Worm (Caenorhabditis elegans) whole organism, L4 larva: Measurements from ENCODE around the gene fbxa-137.
A peak's percentile ranks its signal among the peaks of the same experiment; 100 is the strongest.

Experiments used
- D1046.2 ChIP-seq: fragments of 200-800 bp; sonication (Bioruptor generic); IDR thresholded peaks from 2 replicates; pipeline ENCODE4 v1.3.6; 2022; ENCODE audit warnings: missing genetic modification characterization, missing compliant biosample characterization
- F10B5.3 ChIP-seq: sonication (generic microtip); optimal IDR thresholded peaks from 2 replicates; lab custom pipeline; 2016; ENCODE audit warnings: mild to moderate bottlenecking, missing genetic modification characterization, missing compliant biosample characterization
- F26F4.8 ChIP-seq: fragments of 200-800 bp; sonication (Bioruptor generic); conservative IDR thresholded peaks from 2 replicates; pipeline ENCODE4 v1.3.6; 2022; ENCODE audit warnings: missing genetic modification characterization, missing compliant biosample characterization
- F49E8.2 ChIP-seq: sonication (generic microtip); optimal IDR thresholded peaks from 2 replicates; lab custom pipeline; 2016; ENCODE audit warnings: missing compliant biosample characterization, mild to moderate bottlenecking, missing genetic modification characterization, borderline replicate concordance
- T26A8.4 ChIP-seq: fragments of 200-800 bp; sonication (Bioruptor generic); IDR thresholded peaks from 2 replicates; pipeline ENCODE4 v1.3.6; 2022; ENCODE audit warnings: missing genetic modification characterization, missing compliant biosample characterization
- ZK546.5 ChIP-seq, 2 experiments: sonication (generic microtip); optimal IDR thresholded peaks; 2 replicates each; lab custom pipeline; 2017; ENCODE audit warnings: missing biosample characterization in 2 of 2, missing genetic modification characterization in 2 of 2
- aha-1 ChIP-seq: fragments of 150-350 bp; peaks from one replicate; lab custom pipeline; 2014; ENCODE audit warnings: missing biosample characterization, missing genetic modification characterization
- arid-1 ChIP-seq: fragments of 200-800 bp; sonication (Bioruptor generic); conservative IDR thresholded peaks from 2 replicates; pipeline ENCODE4 v1.3.6; 2022; ENCODE audit warnings: missing genetic modification reagents, missing genetic modification characterization, missing compliant biosample characterization
- ceh-44 ChIP-seq: fragments of 200-800 bp; sonication (Bioruptor generic); IDR thresholded peaks from 2 replicates; pipeline ENCODE4 v1.3.6; 2022; ENCODE audit warnings: missing genetic modification reagents, missing genetic modification characterization, missing compliant biosample characterization
- cey-2 ChIP-seq: sonication (generic microtip); optimal IDR thresholded peaks from 3 replicates; lab custom pipeline; 2017; ENCODE audit warnings: missing genetic modification characterization, mild to moderate bottlenecking, missing compliant biosample characterization, antibody characterized with exemption, borderline replicate concordance; ENCODE audit not compliant: insufficient read depth
- daf-12 ChIP-seq: fragments of 150-350 bp; optimal IDR thresholded peaks from 2 replicates; lab custom pipeline; 2014; ENCODE audit warnings: missing biosample characterization, missing genetic modification reagents, missing genetic modification characterization
- daf-16 ChIP-seq, 3 experiments: sonication (generic microtip); optimal IDR thresholded peaks; 2 replicates each; lab custom pipeline; 2016 to 2017; ENCODE audit warnings: missing genetic modification characterization in 3 of 3, missing genetic modification reagents in 3 of 3, mild to moderate bottlenecking in 2 of 3, missing compliant biosample characterization in 2 of 3, missing biosample characterization in 1 of 3, moderate library complexity in 1 of 3
- daf-8 ChIP-seq: fragments of 200-800 bp; sonication (Bioruptor generic); IDR thresholded peaks from 2 replicates; pipeline ENCODE4 v1.3.6; 2022; ENCODE audit warnings: missing genetic modification characterization, missing compliant biosample characterization
- dmd-8 ChIP-seq: fragments of 200-800 bp; sonication (Bioruptor generic); IDR thresholded peaks from 2 replicates; pipeline ENCODE4 v1.3.6; 2022; ENCODE audit warnings: missing genetic modification characterization, missing compliant biosample characterization
- duxl-1 ChIP-seq: sonication (generic microtip); optimal IDR thresholded peaks from 2 replicates; lab custom pipeline; 2016; ENCODE audit warnings: mild to moderate bottlenecking, missing genetic modification characterization, moderate library complexity, missing compliant biosample characterization; ENCODE audit not compliant: poor library complexity
- dve-1 ChIP-seq: sonication (generic microtip); optimal IDR thresholded peaks from 2 replicates; lab custom pipeline; 2017; ENCODE audit warnings: antibody characterized with exemption, mild to moderate bottlenecking, missing genetic modification characterization, missing compliant biosample characterization; ENCODE audit not compliant: insufficient read depth
- egl-43 ChIP-seq: fragments of 200-800 bp; sonication (Bioruptor generic); IDR thresholded peaks from 2 replicates; pipeline ENCODE4 v1.3.6; 2022; ENCODE audit warnings: missing genetic modification reagents, missing genetic modification characterization, missing compliant biosample characterization
- fos-1 ChIP-seq: fragments of 150-350 bp; optimal IDR thresholded peaks from 2 replicates; lab custom pipeline; 2014; ENCODE audit warnings: missing biosample characterization, missing genetic modification characterization
- hif-1 ChIP-seq, 2 experiments: sonication (generic microtip); optimal IDR thresholded peaks; 2 replicates each; lab custom pipeline; 2016 to 2017; ENCODE audit warnings: missing compliant biosample characterization in 2 of 2, missing genetic modification characterization in 2 of 2, missing genetic modification reagents in 2 of 2, missing genotype in 2 of 2, mild to moderate bottlenecking in 1 of 2
- hlh-11 ChIP-seq: fragments of 200-800 bp; sonication (Bioruptor generic); optimal IDR thresholded peaks from 2 replicates; lab custom pipeline; 2018; ENCODE audit warnings: mild to moderate bottlenecking, missing genetic modification characterization, missing compliant biosample characterization
- hlh-30 ChIP-seq: sonication (generic microtip); optimal IDR thresholded peaks from 2 replicates; lab custom pipeline; 2017; ENCODE audit warnings: antibody characterized with exemption, mild to moderate bottlenecking, missing genetic modification characterization, missing compliant biosample characterization; ENCODE audit not compliant: insufficient read depth
- hmg-1.1 ChIP-seq: fragments of 200-800 bp; sonication (Bioruptor generic); IDR thresholded peaks from 2 replicates; pipeline ENCODE4 v1.3.6; 2022; ENCODE audit warnings: missing genetic modification reagents, missing genetic modification characterization, missing compliant biosample characterization
- lin-13 ChIP-seq: fragments of 150-350 bp; optimal IDR thresholded peaks from 2 replicates; lab custom pipeline; 2014; ENCODE audit warnings: missing biosample characterization, missing genetic modification reagents, missing genetic modification characterization
- lin-15B ChIP-seq: fragments of 150-350 bp; sonication (generic microtip); optimal IDR thresholded peaks from 3 replicates; lab custom pipeline; 2014; ENCODE audit warnings: missing biosample characterization, missing genetic modification characterization
- lin-38 ChIP-seq: fragments of 200-800 bp; sonication (Bioruptor generic); IDR thresholded peaks from 2 replicates; pipeline ENCODE4 v1.3.6; 2022; ENCODE audit warnings: missing genetic modification reagents, missing genetic modification characterization, missing compliant biosample characterization
- lin-39 ChIP-seq: fragments of 150-350 bp; optimal IDR thresholded peaks from 2 replicates; lab custom pipeline; 2014; ENCODE audit warnings: missing biosample characterization, missing genetic modification reagents, missing genetic modification characterization
- lsy-2 ChIP-seq, 2 experiments: fragments of 150-350 bp in 1 of 2; sonication (generic microtip) in 1 of 2; optimal IDR thresholded peaks; 2 replicates each; lab custom pipeline; 2014 to 2017; ENCODE audit warnings: missing biosample characterization in 2 of 2, missing genetic modification characterization in 2 of 2
- madf-5 ChIP-seq, 2 experiments: fragments of 200-800 bp; sonication (Bioruptor generic); IDR thresholded peaks; 2 replicates each; pipeline ENCODE4 v1.3.6; 2022; ENCODE audit warnings: missing compliant biosample characterization in 2 of 2, missing genetic modification characterization in 2 of 2
- mdl-1 ChIP-seq, 2 experiments: fragments of 150-350 bp in 1 of 2; sonication (generic microtip) in 1 of 2; optimal IDR thresholded peaks; 2 replicates each; lab custom pipeline; 2014 to 2017; ENCODE audit warnings: missing biosample characterization in 2 of 2, missing genetic modification characterization in 2 of 2
- mdt-29 ChIP-seq: fragments of 200-800 bp; sonication (Bioruptor generic); IDR thresholded peaks from 2 replicates; pipeline ENCODE4 v1.3.6; 2022; ENCODE audit warnings: missing genetic modification reagents, missing genetic modification characterization, missing compliant biosample characterization
- mep-1 ChIP-seq: fragments of 150-350 bp; sonication (generic microtip); optimal IDR thresholded peaks from 3 replicates; lab custom pipeline; 2014; ENCODE audit warnings: missing biosample characterization, missing genetic modification characterization
- mes-2 ChIP-seq: sonication (generic microtip); optimal IDR thresholded peaks from 2 replicates; lab custom pipeline; 2016; ENCODE audit warnings: missing genotype, mild to moderate bottlenecking, missing genetic modification characterization, missing compliant biosample characterization; ENCODE audit not compliant: poor library complexity, severe bottlenecking
- mxl-2 ChIP-seq: fragments of 200-800 bp; sonication (Bioruptor generic); conservative IDR thresholded peaks from 2 replicates; pipeline ENCODE4 v1.3.6; 2022; ENCODE audit warnings: missing genetic modification reagents, missing genetic modification characterization, missing compliant biosample characterization
- nhr-237 ChIP-seq: sonication (generic microtip); optimal IDR thresholded peaks from 2 replicates; lab custom pipeline; 2017; ENCODE audit warnings: missing biosample characterization, missing genetic modification characterization
- nhr-28 ChIP-seq: fragments of 150-350 bp; optimal IDR thresholded peaks from 2 replicates; lab custom pipeline; 2014; ENCODE audit warnings: missing biosample characterization, missing genetic modification characterization
- nhr-42 ChIP-seq: fragments of 200-800 bp; sonication (Bioruptor generic); IDR thresholded peaks from 2 replicates; pipeline ENCODE4 v1.3.6; 2022; ENCODE audit warnings: missing genetic modification characterization, missing compliant biosample characterization
- nhr-6 ChIP-seq: fragments of 150-350 bp; optimal IDR thresholded peaks from 2 replicates; lab custom pipeline; 2014; ENCODE audit warnings: missing biosample characterization, missing genetic modification characterization
- nhr-77 ChIP-seq: fragments of 150-350 bp; optimal IDR thresholded peaks from 2 replicates; lab custom pipeline; 2014; ENCODE audit warnings: missing biosample characterization, missing genetic modification characterization
- php-3 ChIP-seq: fragments of 200-800 bp; sonication (Bioruptor generic); IDR thresholded peaks from 2 replicates; pipeline ENCODE4 v1.3.6; 2022; ENCODE audit warnings: missing genetic modification reagents, missing genetic modification characterization, missing compliant biosample characterization
- pqm-1 ChIP-seq: sonication (generic microtip); optimal IDR thresholded peaks from 2 replicates; lab custom pipeline; 2017; ENCODE audit warnings: missing biosample characterization, missing genetic modification characterization
- sdz-12 ChIP-seq: fragments of 200-800 bp; sonication (Bioruptor generic); optimal IDR thresholded peaks from 2 replicates; lab custom pipeline; 2018; ENCODE audit warnings: mild to moderate bottlenecking, missing genetic modification characterization, missing compliant biosample characterization
- skn-1 ChIP-seq: fragments of 150-350 bp; optimal IDR thresholded peaks from 2 replicates; lab custom pipeline; 2014; ENCODE audit warnings: missing biosample characterization, missing genetic modification characterization
- snpc-1.2 ChIP-seq: fragments of 200-800 bp; sonication (Bioruptor generic); IDR thresholded peaks from 2 replicates; pipeline ENCODE4 v1.3.6; 2022; ENCODE audit warnings: missing genetic modification reagents, missing genetic modification characterization, missing compliant biosample characterization
- snpc-4 ChIP-seq: fragments of 150-350 bp; optimal IDR thresholded peaks from 2 replicates; lab custom pipeline; 2014; ENCODE audit warnings: missing biosample characterization, missing genetic modification characterization
- spr-1 ChIP-seq: sonication (generic microtip); optimal IDR thresholded peaks from 2 replicates; lab custom pipeline; 2016; ENCODE audit warnings: mild to moderate bottlenecking, missing genetic modification characterization, missing compliant biosample characterization
- tag-97 ChIP-seq: fragments of 200-800 bp; sonication (Bioruptor generic); IDR thresholded peaks from 2 replicates; pipeline ENCODE4 v1.3.6; 2022; ENCODE audit warnings: missing genetic modification characterization, missing compliant biosample characterization
- unc-130 ChIP-seq: sonication (generic microtip); optimal IDR thresholded peaks from 2 replicates; lab custom pipeline; 2016; ENCODE audit warnings: missing genetic modification reagents, missing genetic modification characterization, missing compliant biosample characterization
- unc-39 ChIP-seq: sonication (generic microtip); optimal IDR thresholded peaks from 2 replicates; lab custom pipeline; 2017; ENCODE audit warnings: missing biosample characterization, missing genetic modification characterization
- zfp-3 ChIP-seq: fragments of 200-800 bp; sonication (Bioruptor generic); conservative IDR thresholded peaks from 2 replicates; pipeline ENCODE4 v1.3.6; 2022; ENCODE audit warnings: missing genetic modification reagents, missing genetic modification characterization, missing compliant biosample characterization

The fbxa-137 gene

ce11 chrV:2278052-2278451 lies 564 bp upstream of the fbxa-137 start, which contains the start of gene nhr-59 (continued):
- no peak for TF ChIP-seq T26A8.4
- TF ChIP-seq nhr-77 (tag; lab: Kevin White, UChicago), result no peak
- TF ChIP-seq nhr-42 (GFP tag; lab: Robert Waterston, UW), result no peak
- no peak for TF ChIP-seq duxl-1 (tag; lab: Kevin White, UChicago)
- no peak for TF ChIP-seq cey-2 (tag; lab: Kevin White, UChicago)
- no peak for TF ChIP-seq sdz-12 (GFP tag; lab: Kevin White, UChicago)
- no peak for TF ChIP-seq mdt-29 (GFP tag; lab: Robert Waterston, UW)
- no peak for TF ChIP-seq dmd-8
- no peak for TF ChIP-seq ZK546.5 (tag; optimal IDR thresholded peaks at IDR 0.05; lab: Kevin White, UChicago)
- TF ChIP-seq arid-1 (GFP tag; lab: Robert Waterston, UW), result no peak
- TF ChIP-seq lin-15B (tag; lab: Kevin White, UChicago), result no peak
- TF ChIP-seq unc-39 (tag; lab: Kevin White, UChicago), result no peak
- TF ChIP-seq tag-97 (GFP tag; lab: Robert Waterston, UW), result no peak
- no peak for TF ChIP-seq nhr-237 (tag; lab: Kevin White, UChicago)
- TF ChIP-seq mxl-2 (GFP tag; lab: Robert Waterston, UW), result no peak
- no peak for TF ChIP-seq lin-38 (GFP tag; lab: Robert Waterston, UW)
- TF ChIP-seq nhr-28 (tag; lab: Kevin White, UChicago), result peak; percentile 88
- TF ChIP-seq daf-8 (GFP tag; lab: Robert Waterston, UW), result no peak
- peak; percentile 7 for TF ChIP-seq mes-2 (tag; lab: Kevin White, UChicago)
- TF ChIP-seq spr-1 (tag; lab: Kevin White, UChicago), result no peak
- no peak for TF ChIP-seq lin-13 (GFP tag; lab: Kevin White, UChicago)
- no peak for TF ChIP-seq unc-130 (GFP tag; lab: Kevin White, UChicago)
- no peak for TF ChIP-seq fos-1
- TF ChIP-seq hlh-30 (tag; lab: Kevin White, UChicago), result peak; percentile 81
- no peak for TF ChIP-seq skn-1
- TF ChIP-seq F10B5.3, result no peak
- TF ChIP-seq hlh-11, result peak; percentile 42
- no peak for TF ChIP-seq php-3 (GFP tag; lab: Robert Waterston, UW)
- TF ChIP-seq dve-1 (tag; lab: Kevin White, UChicago), result no peak
- TF ChIP-seq zfp-3, result no peak
- no peak for TF ChIP-seq snpc-1.2 (GFP tag; lab: Robert Waterston, UW)
- no peak for TF ChIP-seq F26F4.8 (GFP tag; lab: Robert Waterston, UW)
- TF ChIP-seq daf-16 (GFP tag; optimal IDR thresholded peaks at IDR 0.05; lab: Kevin White, UChicago), result no peak
- TF ChIP-seq daf-16 (tag; optimal IDR thresholded peaks at IDR 0.05; lab: Kevin White, UChicago), result no peak
- no peak for TF ChIP-seq ceh-44 (GFP tag; lab: Robert Waterston, UW)
- no peak for TF ChIP-seq madf-5 (GFP tag; IDR thresholded peaks at IDR 0.05; lab: Robert Waterston, UW)
- TF ChIP-seq, all 104 proteins: peak for 8

DNA sequence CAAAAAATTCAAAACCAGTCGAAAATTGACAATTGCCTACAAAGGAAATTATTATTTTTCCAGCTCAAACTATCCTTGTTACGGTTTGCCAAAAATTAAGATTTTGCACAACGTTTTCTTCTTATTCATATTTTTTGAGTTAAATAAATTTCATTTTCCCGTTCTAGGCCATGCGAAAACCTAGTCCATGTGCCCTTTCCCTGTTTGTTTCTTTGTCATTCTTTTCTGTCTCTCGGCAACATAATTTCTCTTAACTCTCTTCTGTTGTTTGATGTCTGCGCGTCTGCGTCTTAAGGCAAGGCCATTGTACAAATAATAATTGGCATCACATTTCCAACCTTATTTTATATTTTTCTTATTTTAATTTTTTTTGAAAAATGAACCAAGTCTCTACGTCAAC lies 2.9 kb downstream of the fbxa-137 start, which contains the start of gene nhr-228:
TSS of gene nhr-228 (plus strand) at position 261 of the 400 bp plus-strand sequence.
- TF ChIP-seq daf-8 (GFP tag; lab: Robert Waterston, UW) (no peak), hlh-30 (tag; lab: Kevin White, UChicago) (peak; percentile 47), lin-39 (tag; lab: Kevin White, UChicago) (no peak), dve-1 (tag; lab: Kevin White, UChicago) (peak; percentile 55), pqm-1 (tag; lab: Kevin White, UChicago) (peak; percentile 57), F49E8.2 (tag; lab: Kevin White, UChicago) (no peak), daf-16 (GFP tag; optimal IDR thresholded peaks at IDR 0.05; lab: Kevin White, UChicago) (no peak), daf-16 (tag; optimal IDR thresholded peaks at IDR 0.05; lab: Kevin White, UChicago) (peak; percentile 49), hif-1 (tag; optimal IDR thresholded peaks at IDR 0.05; lab: Kevin White, UChicago) (peak in 1 of 2 experiments; percentile 12), daf-12 (no peak), mes-2 (tag; lab: Kevin White, UChicago) (peak; percentile 68), nhr-6 (tag; lab: Kevin White, UChicago) (peak; percentile 21), hmg-1.1 (GFP tag; lab: Robert Waterston, UW) (0 out of 2 replicates have a peak, but pooled peaks have one; percentile 28), unc-130 (GFP tag; lab: Kevin White, UChicago) (no peak), lsy-2 (tag; optimal IDR thresholded peaks at IDR 0.05; lab: Kevin White, UChicago) (peak in 1 of 2 experiments; percentile 54), F26F4.8 (GFP tag; lab: Robert Waterston, UW) (no peak), mep-1 (peak; percentile 62), mdl-1 (tag; optimal IDR thresholded peaks at IDR 0.05; lab: Kevin White, UChicago) (peak in 1 of 2 experiments; percentile 58), D1046.2 (GFP tag; lab: Robert Waterston, UW) (no peak), aha-1 (tag; lab: Kevin White, UChicago) (peak; percentile 90), nhr-28 (tag; lab: Kevin White, UChicago) (peak; percentile 81), egl-43 (GFP tag; lab: Robert Waterston, UW) (no peak), snpc-4 (tag; lab: Kevin White, UChicago) (no peak)
